Worm (Caenorhabditis elegans) whole organism, L4 larva: ENCODE data around the gene nmr-1.
A peak's percentile ranks its signal among the peaks of the same experiment; 100 is the strongest.

Experiments used
- D1046.2 ChIP-seq: fragments of 200-800 bp; sonication (Bioruptor generic); IDR thresholded peaks from 2 replicates; pipeline ENCODE4 v1.3.6; 2022; ENCODE audit warnings: missing genetic modification characterization, missing compliant biosample characterization
- F37D6.2 ChIP-seq: sonication (generic microtip); optimal IDR thresholded peaks from 2 replicates; lab custom pipeline; 2016; ENCODE audit warnings: mild to moderate bottlenecking, missing genetic modification characterization, missing compliant biosample characterization
- T20F7.1 ChIP-seq: fragments of 200-800 bp; sonication (Bioruptor generic); optimal IDR thresholded peaks from 2 replicates; lab custom pipeline; 2018; ENCODE audit warnings: mild to moderate bottlenecking, missing genetic modification characterization, missing compliant biosample characterization
- Y48G9A.11 ChIP-seq: fragments of 200-800 bp; sonication (Bioruptor generic); IDR thresholded peaks from 2 replicates; pipeline ENCODE4 v1.3.6; 2022; ENCODE audit warnings: missing genetic modification reagents, missing genetic modification characterization, missing compliant biosample characterization
- ZK546.5 ChIP-seq, 2 experiments: sonication (generic microtip); optimal IDR thresholded peaks; 2 replicates each; lab custom pipeline; 2017; ENCODE audit warnings: missing biosample characterization in 2 of 2, missing genetic modification characterization in 2 of 2
- aha-1 ChIP-seq: fragments of 150-350 bp; peaks from one replicate; lab custom pipeline; 2014; ENCODE audit warnings: missing biosample characterization, missing genetic modification characterization
- aly-2 ChIP-seq: sonication (generic microtip); optimal IDR thresholded peaks from 2 replicates; lab custom pipeline; 2018; ENCODE audit warnings: missing biosample characterization, missing genetic modification characterization
- ceh-32 ChIP-seq: sonication (generic microtip); optimal IDR thresholded peaks from 2 replicates; lab custom pipeline; 2016; ENCODE audit warnings: mild to moderate bottlenecking, missing genetic modification characterization, missing compliant biosample characterization; ENCODE audit not compliant: poor library complexity
- cey-2 ChIP-seq: sonication (generic microtip); optimal IDR thresholded peaks from 3 replicates; lab custom pipeline; 2017; ENCODE audit warnings: missing genetic modification characterization, mild to moderate bottlenecking, missing compliant biosample characterization, antibody characterized with exemption, borderline replicate concordance; ENCODE audit not compliant: insufficient read depth
- daf-12 ChIP-seq: fragments of 150-350 bp; optimal IDR thresholded peaks from 2 replicates; lab custom pipeline; 2014; ENCODE audit warnings: missing biosample characterization, missing genetic modification reagents, missing genetic modification characterization
- daf-19 ChIP-seq: fragments of 200-800 bp; sonication (Bioruptor generic); conservative IDR thresholded peaks from 2 replicates; pipeline ENCODE4 v1.3.6; 2022; ENCODE audit warnings: missing genetic modification characterization, missing compliant biosample characterization
- daf-8 ChIP-seq: fragments of 200-800 bp; sonication (Bioruptor generic); IDR thresholded peaks from 2 replicates; pipeline ENCODE4 v1.3.6; 2022; ENCODE audit warnings: missing genetic modification characterization, missing compliant biosample characterization
- dmd-6 ChIP-seq: fragments of 200-800 bp; sonication (Bioruptor generic); IDR thresholded peaks from 2 replicates; pipeline ENCODE4 v1.3.6; 2022; ENCODE audit warnings: missing genetic modification reagents, missing genetic modification characterization, missing compliant biosample characterization
- dmd-8 ChIP-seq: fragments of 200-800 bp; sonication (Bioruptor generic); IDR thresholded peaks from 2 replicates; pipeline ENCODE4 v1.3.6; 2022; ENCODE audit warnings: missing genetic modification characterization, missing compliant biosample characterization
- egl-27 ChIP-seq: sonication (generic microtip); optimal IDR thresholded peaks from 3 replicates; lab custom pipeline; 2017; ENCODE audit warnings: missing biosample characterization, missing genetic modification reagents, missing genetic modification characterization
- hif-1 ChIP-seq, 2 experiments: sonication (generic microtip); optimal IDR thresholded peaks; 2 replicates each; lab custom pipeline; 2016 to 2017; ENCODE audit warnings: missing compliant biosample characterization in 2 of 2, missing genetic modification characterization in 2 of 2, missing genetic modification reagents in 2 of 2, missing genotype in 2 of 2, mild to moderate bottlenecking in 1 of 2
- hlh-11 ChIP-seq: fragments of 200-800 bp; sonication (Bioruptor generic); optimal IDR thresholded peaks from 2 replicates; lab custom pipeline; 2018; ENCODE audit warnings: mild to moderate bottlenecking, missing genetic modification characterization, missing compliant biosample characterization
- hlh-30 ChIP-seq: sonication (generic microtip); optimal IDR thresholded peaks from 2 replicates; lab custom pipeline; 2017; ENCODE audit warnings: antibody characterized with exemption, mild to moderate bottlenecking, missing genetic modification characterization, missing compliant biosample characterization; ENCODE audit not compliant: insufficient read depth
- hmg-1.1 ChIP-seq: fragments of 200-800 bp; sonication (Bioruptor generic); IDR thresholded peaks from 2 replicates; pipeline ENCODE4 v1.3.6; 2022; ENCODE audit warnings: missing genetic modification reagents, missing genetic modification characterization, missing compliant biosample characterization
- jun-1 ChIP-seq: fragments of 150-350 bp; optimal IDR thresholded peaks from 2 replicates; lab custom pipeline; 2014; ENCODE audit warnings: missing biosample characterization, missing genetic modification reagents, missing genetic modification characterization
- lin-1 ChIP-seq: fragments of 200-800 bp; sonication (Bioruptor generic); IDR thresholded peaks from 2 replicates; pipeline ENCODE4 v1.3.6; 2022; ENCODE audit warnings: missing genetic modification reagents, missing genetic modification characterization, missing compliant biosample characterization
- lin-13 ChIP-seq: fragments of 150-350 bp; optimal IDR thresholded peaks from 2 replicates; lab custom pipeline; 2014; ENCODE audit warnings: missing biosample characterization, missing genetic modification reagents, missing genetic modification characterization
- lin-15B ChIP-seq: fragments of 150-350 bp; sonication (generic microtip); optimal IDR thresholded peaks from 3 replicates; lab custom pipeline; 2014; ENCODE audit warnings: missing biosample characterization, missing genetic modification characterization
- lin-38 ChIP-seq: fragments of 200-800 bp; sonication (Bioruptor generic); IDR thresholded peaks from 2 replicates; pipeline ENCODE4 v1.3.6; 2022; ENCODE audit warnings: missing genetic modification reagents, missing genetic modification characterization, missing compliant biosample characterization
- lsy-2 ChIP-seq, 2 experiments: fragments of 150-350 bp in 1 of 2; sonication (generic microtip) in 1 of 2; optimal IDR thresholded peaks; 2 replicates each; lab custom pipeline; 2014 to 2017; ENCODE audit warnings: missing biosample characterization in 2 of 2, missing genetic modification characterization in 2 of 2
- madf-5 ChIP-seq, 2 experiments: fragments of 200-800 bp; sonication (Bioruptor generic); IDR thresholded peaks; 2 replicates each; pipeline ENCODE4 v1.3.6; 2022; ENCODE audit warnings: missing compliant biosample characterization in 2 of 2, missing genetic modification characterization in 2 of 2
- madf-9 ChIP-seq: fragments of 200-800 bp; sonication (Bioruptor generic); conservative IDR thresholded peaks from 2 replicates; pipeline ENCODE4 v1.3.6; 2022; ENCODE audit warnings: missing genetic modification reagents, missing genetic modification characterization, missing compliant biosample characterization
- mdt-29 ChIP-seq: fragments of 200-800 bp; sonication (Bioruptor generic); IDR thresholded peaks from 2 replicates; pipeline ENCODE4 v1.3.6; 2022; ENCODE audit warnings: missing genetic modification reagents, missing genetic modification characterization, missing compliant biosample characterization
- mep-1 ChIP-seq: fragments of 150-350 bp; sonication (generic microtip); optimal IDR thresholded peaks from 3 replicates; lab custom pipeline; 2014; ENCODE audit warnings: missing biosample characterization, missing genetic modification characterization
- mes-2 ChIP-seq: sonication (generic microtip); optimal IDR thresholded peaks from 2 replicates; lab custom pipeline; 2016; ENCODE audit warnings: missing genotype, mild to moderate bottlenecking, missing genetic modification characterization, missing compliant biosample characterization; ENCODE audit not compliant: poor library complexity, severe bottlenecking
- nhr-10 ChIP-seq: fragments of 150-350 bp; optimal IDR thresholded peaks from 2 replicates; lab custom pipeline; 2014; ENCODE audit warnings: missing biosample characterization, missing genetic modification characterization
- nhr-11 ChIP-seq: fragments of 150-350 bp; optimal IDR thresholded peaks from 2 replicates; lab custom pipeline; 2014; ENCODE audit warnings: missing biosample characterization, missing genetic modification characterization
- nhr-25 ChIP-seq: sonication (generic microtip); optimal IDR thresholded peaks from 2 replicates; lab custom pipeline; 2017; ENCODE audit warnings: missing genetic modification characterization, mild to moderate bottlenecking, missing compliant biosample characterization, antibody characterized with exemption, moderate library complexity, borderline replicate concordance; ENCODE audit not compliant: insufficient read depth
- nhr-28 ChIP-seq: fragments of 150-350 bp; optimal IDR thresholded peaks from 2 replicates; lab custom pipeline; 2014; ENCODE audit warnings: missing biosample characterization, missing genetic modification characterization
- nhr-77 ChIP-seq: fragments of 150-350 bp; optimal IDR thresholded peaks from 2 replicates; lab custom pipeline; 2014; ENCODE audit warnings: missing biosample characterization, missing genetic modification characterization
- php-3 ChIP-seq: fragments of 200-800 bp; sonication (Bioruptor generic); IDR thresholded peaks from 2 replicates; pipeline ENCODE4 v1.3.6; 2022; ENCODE audit warnings: missing genetic modification reagents, missing genetic modification characterization, missing compliant biosample characterization
- rbr-2 ChIP-seq: sonication (generic microtip); optimal IDR thresholded peaks from 2 replicates; lab custom pipeline; 2016; ENCODE audit warnings: missing genotype, missing genetic modification characterization, missing compliant biosample characterization
- skn-1 ChIP-seq: fragments of 150-350 bp; optimal IDR thresholded peaks from 2 replicates; lab custom pipeline; 2014; ENCODE audit warnings: missing biosample characterization, missing genetic modification characterization
- unc-130 ChIP-seq: sonication (generic microtip); optimal IDR thresholded peaks from 2 replicates; lab custom pipeline; 2016; ENCODE audit warnings: missing genetic modification reagents, missing genetic modification characterization, missing compliant biosample characterization
- unc-62 ChIP-seq, 3 experiments: fragments of 150-350 bp in 1 of 3; sonication (generic microtip); optimal IDR thresholded peaks in 2 of 3; peaks in 1 of 3; 1 replicate in 1 of 3; 2 replicates in 2 of 3; lab custom pipeline; 2014 to 2017; ENCODE audit warnings: missing biosample characterization in 3 of 3, missing genetic modification characterization in 3 of 3, missing genetic modification reagents in 3 of 3, missing genotype in 1 of 3
- vab-7 ChIP-seq: fragments of 200-800 bp; sonication (Bioruptor generic); IDR thresholded peaks from 2 replicates; pipeline ENCODE4 v1.3.6; 2022; ENCODE audit warnings: missing genetic modification reagents, missing genetic modification characterization, missing compliant biosample characterization
- zag-1 ChIP-seq: fragments of 150-350 bp; optimal IDR thresholded peaks from 2 replicates; lab custom pipeline; 2014; ENCODE audit warnings: missing biosample characterization, missing genetic modification characterization
- ztf-7 ChIP-seq: fragments of 150-350 bp; optimal IDR thresholded peaks from 2 replicates; lab custom pipeline; 2014; ENCODE audit warnings: missing biosample characterization, missing genetic modification characterization

The nmr-1 gene

ce11 chrII:5465729-5466408, 19.5 kb upstream of the nmr-1 start, which contains the start of gene clr-1:
Gene clr-1, plus strand, starts transcription at chrII:5466358.
- TF ChIP-seq daf-19 (GFP tag; lab: Robert Waterston, UW), result 0 out of 2 replicates have a peak, but pooled peaks have one; percentile 36
- TF ChIP-seq cey-2, result no peak
- no peak for TF ChIP-seq nhr-10
- TF ChIP-seq php-3, result 0 out of 2 replicates have a peak, but pooled peaks have one; percentile 32
- TF ChIP-seq unc-62 (GFP tag; optimal IDR thresholded peaks at IDR 0.05 in 1 of 2; lab: Kevin White, UChicago), result peak in 1 of 2 experiments; percentile 29
- TF ChIP-seq unc-62 (tag; optimal IDR thresholded peaks at IDR 0.05; lab: Kevin White, UChicago), result no peak
- TF ChIP-seq lin-38 (GFP tag; lab: Robert Waterston, UW), result peak; percentile 33; the same call in 1 of the 2 replicates
- TF ChIP-seq, all 104 proteins: peak for 4

- TF ChIP-seq dmd-6 (GFP tag; lab: Robert Waterston, UW), result no peak
- TF ChIP-seq hlh-30 (tag; lab: Kevin White, UChicago), result peak; percentile 10
- no peak for TF ChIP-seq daf-12 (tag; lab: Kevin White, UChicago)
- peak; percentile 48 for TF ChIP-seq nhr-28 (tag; lab: Kevin White, UChicago)
- no peak for TF ChIP-seq ZK546.5 (tag; optimal IDR thresholded peaks at IDR 0.05; lab: Kevin White, UChicago)
- peak in 1 of 2 experiments; percentile 10 for TF ChIP-seq lsy-2 (tag; optimal IDR thresholded peaks at IDR 0.05; lab: Kevin White, UChicago)
- no peak for TF ChIP-seq lin-1 (GFP tag; lab: Robert Waterston, UW)
- peak in 1 of 2 experiments; percentile 56 for TF ChIP-seq unc-62 (GFP tag; optimal IDR thresholded peaks at IDR 0.05 in 1 of 2; lab: Kevin White, UChicago)
- TF ChIP-seq unc-62 (tag; optimal IDR thresholded peaks at IDR 0.05; lab: Kevin White, UChicago), result no peak
- TF ChIP-seq vab-7 (GFP tag; lab: Robert Waterston, UW), result no peak
- no peak for TF ChIP-seq aly-2
- peak; percentile 13 for TF ChIP-seq mep-1
- 0 out of 2 replicates have a peak, but pooled peaks have one; percentile 32 for TF ChIP-seq hmg-1.1 (GFP tag; lab: Robert Waterston, UW)
- TF ChIP-seq nhr-11, result peak; percentile 21
- no peak for TF ChIP-seq dmd-8 (GFP tag; lab: Robert Waterston, UW)
- peak; percentile 40 for TF ChIP-seq hlh-11 (tag; lab: Kevin White, UChicago)
Observed at ce11 chrII:5463692-5464300, 17.4 kb upstream of the nmr-1 start.

ce11 chrII:5460911-5461310, 14.5 kb upstream of the nmr-1 start:
- TF ChIP-seq lin-13 (GFP tag; lab: Kevin White, UChicago), result no peak
- no peak for TF ChIP-seq unc-130 (GFP tag; lab: Kevin White, UChicago)
- TF ChIP-seq zag-1 (tag; lab: Kevin White, UChicago), result no peak
- TF ChIP-seq egl-27, result no peak
- no peak for TF ChIP-seq madf-5 (GFP tag; IDR thresholded peaks at IDR 0.05; lab: Robert Waterston, UW)
- TF ChIP-seq rbr-2 (tag; lab: Kevin White, UChicago), result no peak
- TF ChIP-seq skn-1 (tag; lab: Kevin White, UChicago), result no peak
- TF ChIP-seq ceh-32 (tag; lab: Kevin White, UChicago), result no peak
- no peak for TF ChIP-seq D1046.2 (GFP tag; lab: Robert Waterston, UW)
- peak; percentile 14 for TF ChIP-seq hlh-30 (tag; lab: Kevin White, UChicago)
- TF ChIP-seq Y48G9A.11 (GFP tag; lab: Robert Waterston, UW), result no peak
- peak; percentile 29 for TF ChIP-seq mep-1
- TF ChIP-seq madf-9 (GFP tag; lab: Robert Waterston, UW), result no peak
- peak; percentile 6 for TF ChIP-seq aha-1 (tag; lab: Kevin White, UChicago)
- TF ChIP-seq daf-8, result no peak
- no peak for TF ChIP-seq nhr-77 (tag; lab: Kevin White, UChicago)
- TF ChIP-seq unc-62 (GFP tag; optimal IDR thresholded peaks at IDR 0.05 in 1 of 2; lab: Kevin White, UChicago), result peak in 1 of 2 experiments; percentile 75
- TF ChIP-seq unc-62 (tag; optimal IDR thresholded peaks at IDR 0.05; lab: Kevin White, UChicago), result no peak
- no peak for TF ChIP-seq vab-7 (GFP tag; lab: Robert Waterston, UW)
- no peak for TF ChIP-seq T20F7.1 (GFP tag; lab: Kevin White, UChicago)
- TF ChIP-seq mes-2 (tag; lab: Kevin White, UChicago), result peak; percentile 45
- no peak for TF ChIP-seq nhr-25 (tag; lab: Kevin White, UChicago)
- no peak for TF ChIP-seq dmd-6 (GFP tag; lab: Robert Waterston, UW)
- no peak for TF ChIP-seq ztf-7 (tag; lab: Kevin White, UChicago)
- TF ChIP-seq lin-38 (GFP tag; lab: Robert Waterston, UW), result no peak
- no peak for TF ChIP-seq mdt-29 (GFP tag; lab: Robert Waterston, UW)
- no peak for TF ChIP-seq jun-1 (tag; lab: Kevin White, UChicago)
- peak; percentile 30; the same call in 1 of the 2 replicates for TF ChIP-seq hmg-1.1 (GFP tag; lab: Robert Waterston, UW)
- TF ChIP-seq hif-1 (tag; optimal IDR thresholded peaks at IDR 0.05; lab: Kevin White, UChicago), result no peak
- no peak for TF ChIP-seq F37D6.2 (tag; lab: Kevin White, UChicago)
- TF ChIP-seq lin-15B (tag; lab: Kevin White, UChicago), result no peak
